Fruit fly (Drosophila melanogaster): Measurements from ENCODE around the gene CG7742.

dm6 chr2L:5252399-5253030, 37.6 kb upstream of the CG7742 start:
- TF ChIP-seq gl (tag; optimal IDR thresholded peaks at IDR 0.05) (no peak), CG14655 (GFP tag; optimal IDR thresholded peaks at IDR 0.05) (peak; percentile 62), Ets98B (GFP tag; IDR thresholded peaks at IDR 0.05) (no peak), CG10348 (GFP tag; IDR thresholded peaks at IDR 0.05) (no peak), Pif1A (GFP tag; optimal IDR thresholded peaks at IDR 0.05) (peak; percentile 58), D1 (tag; optimal IDR thresholded peaks at IDR 0.05) (no peak), CG17806 (tag; optimal IDR thresholded peaks at IDR 0.05) (peak; percentile 70), EcR (GFP tag; optimal IDR thresholded peaks at IDR 0.05) (peak; percentile 7), CG12605 (GFP tag; IDR thresholded peaks at IDR 0.05) (no peak)
